Worm (Caenorhabditis elegans) whole organism, young adult: Measurements from ENCODE around the gene chil-8.

Experiments
- B0261.1 ChIP-seq: sonication (generic microtip); optimal IDR thresholded peaks from 2 replicates; lab custom pipeline; 2016; ENCODE audit warnings: mild to moderate bottlenecking, missing genetic modification characterization, moderate library complexity, missing compliant biosample characterization
- C06A6.2 ChIP-seq: fragments of 200-800 bp; sonication (Bioruptor generic); conservative IDR thresholded peaks from 2 replicates; pipeline ENCODE4 v1.3.6; 2022; ENCODE audit warnings: missing genetic modification characterization, missing compliant biosample characterization
- C17E4.6 ChIP-seq: fragments of 200-800 bp; sonication (Bioruptor generic); IDR thresholded peaks from 2 replicates; pipeline ENCODE4 v1.3.6; 2022; ENCODE audit warnings: missing genetic modification reagents, missing genetic modification characterization, missing compliant biosample characterization
- F22D6.2 ChIP-seq: sonication (generic microtip); optimal IDR thresholded peaks from 2 replicates; lab custom pipeline; 2016; ENCODE audit warnings: mild to moderate bottlenecking, missing genetic modification characterization, missing compliant biosample characterization
- F23B12.7 ChIP-seq: sonication (generic microtip); optimal IDR thresholded peaks from 2 replicates; lab custom pipeline; 2017; ENCODE audit warnings: missing genetic modification characterization, mild to moderate bottlenecking, missing compliant biosample characterization, antibody characterized with exemption, moderate library complexity; ENCODE audit not compliant: insufficient read depth
- F33H1.4 ChIP-seq: fragments of 200-800 bp; sonication (Bioruptor generic); IDR thresholded peaks from 2 replicates; pipeline ENCODE4 v1.3.6; 2022; ENCODE audit warnings: missing genetic modification reagents, missing genetic modification characterization, missing compliant biosample characterization
- F52B5.7 ChIP-seq: sonication (generic microtip); optimal IDR thresholded peaks from 2 replicates; lab custom pipeline; 2016; ENCODE audit warnings: mild to moderate bottlenecking, missing genetic modification characterization, missing compliant biosample characterization
- K12H6.12 ChIP-seq: fragments of 200-800 bp; sonication (Bioruptor generic); optimal IDR thresholded peaks from 2 replicates; lab custom pipeline; 2018; ENCODE audit warnings: mild to moderate bottlenecking, missing genetic modification characterization, missing compliant biosample characterization
- Y53F4B.3 ChIP-seq: fragments of 200-800 bp; sonication (Bioruptor generic); IDR thresholded peaks from 2 replicates; pipeline ENCODE4 v1.3.6; 2022; ENCODE audit warnings: missing genetic modification reagents, missing genetic modification characterization, missing compliant biosample characterization
- Y56A3A.18 ChIP-seq: fragments of 200-800 bp; sonication (Bioruptor generic); IDR thresholded peaks from 2 replicates; pipeline ENCODE4 v1.3.6; 2022; ENCODE audit warnings: missing genetic modification reagents, missing genetic modification characterization, missing compliant biosample characterization
- Y67H2A.10 ChIP-seq: fragments of 200-800 bp; sonication (Bioruptor generic); conservative IDR thresholded peaks from 2 replicates; pipeline ENCODE4 v1.3.6; 2022; ENCODE audit warnings: missing genetic modification reagents, missing genetic modification characterization, missing compliant biosample characterization
- Y79H2A.3 ChIP-seq: fragments of 200-800 bp; sonication (Bioruptor generic); conservative IDR thresholded peaks from 2 replicates; pipeline ENCODE4 v1.3.6; 2022; ENCODE audit warnings: missing genetic modification reagents, missing genetic modification characterization, missing compliant biosample characterization
- athp-1 ChIP-seq: sonication (generic microtip); optimal IDR thresholded peaks from 2 replicates; lab custom pipeline; 2017; ENCODE audit warnings: mild to moderate bottlenecking, missing genetic modification characterization, missing compliant biosample characterization
- attf-3 ChIP-seq: fragments of 200-800 bp; sonication (Bioruptor generic); conservative IDR thresholded peaks from 2 replicates; pipeline ENCODE4 v1.3.6; 2022; ENCODE audit warnings: missing genetic modification reagents, missing genetic modification characterization, missing compliant biosample characterization
- attf-5 ChIP-seq: fragments of 200-800 bp; sonication (Bioruptor generic); optimal IDR thresholded peaks from 2 replicates; lab custom pipeline; 2018; ENCODE audit warnings: mild to moderate bottlenecking, missing genetic modification characterization, missing compliant biosample characterization
- attf-6 ChIP-seq: fragments of 200-800 bp; sonication (Bioruptor generic); IDR thresholded peaks from 2 replicates; pipeline ENCODE4 v1.3.6; 2022; ENCODE audit warnings: missing genetic modification reagents, missing genetic modification characterization, missing compliant biosample characterization
- cebp-2 ChIP-seq: fragments of 200-800 bp; sonication (Bioruptor generic); IDR thresholded peaks from 2 replicates; pipeline ENCODE4 v1.3.6; 2022; ENCODE audit warnings: missing genetic modification characterization, missing compliant biosample characterization
- ceh-40 ChIP-seq: fragments of 200-800 bp; sonication (Bioruptor generic); IDR thresholded peaks from 2 replicates; pipeline ENCODE4 v1.3.6; 2022; ENCODE audit warnings: missing genetic modification characterization, missing compliant biosample characterization
- chd-7 ChIP-seq: sonication (generic microtip); optimal IDR thresholded peaks from 2 replicates; lab custom pipeline; 2016; ENCODE audit warnings: mild to moderate bottlenecking, missing genetic modification characterization, moderate library complexity, missing compliant biosample characterization
- egl-18 ChIP-seq: fragments of 200-800 bp; sonication (Bioruptor generic); IDR thresholded peaks from 2 replicates; pipeline ENCODE4 v1.3.6; 2022; ENCODE audit warnings: missing genetic modification reagents, missing genetic modification characterization, missing compliant biosample characterization
- him-1 ChIP-seq: sonication (generic microtip); optimal IDR thresholded peaks from 2 replicates; lab custom pipeline; 2016; ENCODE audit warnings: missing genotype, missing genetic modification reagents, missing genetic modification characterization, missing compliant biosample characterization
- hlh-26 ChIP-seq: fragments of 200-800 bp; sonication (Bioruptor generic); conservative IDR thresholded peaks from 2 replicates; pipeline ENCODE4 v1.3.6; 2022; ENCODE audit warnings: missing genetic modification reagents, missing genetic modification characterization, missing compliant biosample characterization
- hrde-1 ChIP-seq: sonication (generic microtip); optimal IDR thresholded peaks from 2 replicates; lab custom pipeline; 2016; ENCODE audit warnings: missing genetic modification characterization, mild to moderate bottlenecking, missing compliant biosample characterization, moderate library complexity, missing genotype, missing genetic modification reagents, borderline replicate concordance
- let-526 ChIP-seq: fragments of 200-800 bp; sonication (Bioruptor generic); IDR thresholded peaks from 2 replicates; pipeline ENCODE4 v1.3.6; 2022; ENCODE audit warnings: missing genetic modification reagents, missing genetic modification characterization, missing compliant biosample characterization
- let-607 ChIP-seq, 2 experiments: fragments of 200-800 bp in 1 of 2; sonication (Bioruptor generic) in 1 of 2; sonication (generic microtip) in 1 of 2; optimal IDR thresholded peaks; 2 replicates each; lab custom pipeline; 2016 to 2018; ENCODE audit warnings: mild to moderate bottlenecking in 2 of 2, missing compliant biosample characterization in 2 of 2, missing genetic modification characterization in 2 of 2, moderate library complexity in 2 of 2, missing genotype in 1 of 2
- lir-1 ChIP-seq: fragments of 200-800 bp; sonication (Bioruptor generic); conservative IDR thresholded peaks from 2 replicates; pipeline ENCODE4 v1.3.6; 2022; ENCODE audit warnings: missing genetic modification reagents, missing genetic modification characterization, missing compliant biosample characterization
- madf-6 ChIP-seq: fragments of 200-800 bp; sonication (Bioruptor generic); IDR thresholded peaks from 2 replicates; pipeline ENCODE4 v1.3.6; 2022; ENCODE audit warnings: missing genetic modification reagents, missing genetic modification characterization, missing compliant biosample characterization
- madf-8 ChIP-seq: fragments of 200-800 bp; sonication (Bioruptor generic); conservative IDR thresholded peaks from 2 replicates; pipeline ENCODE4 v1.3.6; 2022; ENCODE audit warnings: missing genetic modification reagents, missing genetic modification characterization, missing compliant biosample characterization
- mel-28 ChIP-seq: sonication (generic microtip); optimal IDR thresholded peaks from 2 replicates; lab custom pipeline; 2016; ENCODE audit warnings: borderline replicate concordance, mild to moderate bottlenecking, missing genetic modification characterization, missing compliant biosample characterization
- nfya-1 ChIP-seq: sonication (generic microtip); optimal IDR thresholded peaks from 2 replicates; lab custom pipeline; 2017; ENCODE audit warnings: antibody characterized with exemption, missing compliant biosample characterization, missing genetic modification characterization, borderline replicate concordance; ENCODE audit not compliant: insufficient read depth
- pbrm-1 ChIP-seq: fragments of 200-800 bp; sonication (Bioruptor generic); IDR thresholded peaks from 2 replicates; pipeline ENCODE4 v1.3.6; 2022; ENCODE audit warnings: missing genetic modification reagents, missing genetic modification characterization, missing compliant biosample characterization
- rcor-1 ChIP-seq: fragments of 200-800 bp; sonication (Bioruptor generic); IDR thresholded peaks from 2 replicates; pipeline ENCODE4 v1.3.6; 2022; ENCODE audit warnings: missing genetic modification reagents, missing genetic modification characterization, missing compliant biosample characterization
- sdz-38 ChIP-seq: sonication (generic microtip); optimal IDR thresholded peaks from 2 replicates; lab custom pipeline; 2016; ENCODE audit warnings: missing genotype, missing genetic modification characterization, missing compliant biosample characterization
- sea-2 ChIP-seq: fragments of 200-800 bp; sonication (Bioruptor generic); IDR thresholded peaks from 2 replicates; pipeline ENCODE4 v1.3.6; 2022; ENCODE audit warnings: missing genetic modification characterization, missing compliant biosample characterization
- snpc-1.1 ChIP-seq: sonication (generic microtip); optimal IDR thresholded peaks from 2 replicates; lab custom pipeline; 2017; ENCODE audit warnings: missing genetic modification characterization, mild to moderate bottlenecking, missing compliant biosample characterization, antibody characterized with exemption, moderate library complexity, missing genotype, missing genetic modification reagents; ENCODE audit not compliant: insufficient read depth
- snpc-3.4 ChIP-seq: sonication (generic microtip); optimal IDR thresholded peaks from 2 replicates; lab custom pipeline; 2017; ENCODE audit warnings: missing genetic modification characterization, mild to moderate bottlenecking, missing compliant biosample characterization, antibody characterized with exemption, moderate library complexity, missing genotype, missing genetic modification reagents
- somi-1 ChIP-seq: fragments of 200-800 bp; sonication (Bioruptor generic); optimal IDR thresholded peaks from 2 replicates; lab custom pipeline; 2018; ENCODE audit warnings: mild to moderate bottlenecking, missing genetic modification characterization, missing compliant biosample characterization
- sptf-2 ChIP-seq: fragments of 200-800 bp; sonication (Bioruptor generic); optimal IDR thresholded peaks from 2 replicates; lab custom pipeline; 2018; ENCODE audit warnings: mild to moderate bottlenecking, missing genetic modification characterization, missing compliant biosample characterization
- tlf-1 ChIP-seq: fragments of 200-800 bp; sonication (Bioruptor generic); optimal IDR thresholded peaks from 2 replicates; lab custom pipeline; 2018; ENCODE audit warnings: mild to moderate bottlenecking, missing genetic modification characterization, missing compliant biosample characterization
- unc-130 ChIP-seq: sonication (generic microtip); optimal IDR thresholded peaks from 2 replicates; lab custom pipeline; 2016; ENCODE audit warnings: missing genetic modification reagents, missing genetic modification characterization, missing compliant biosample characterization
- xnd-1 ChIP-seq: sonication (generic microtip); optimal IDR thresholded peaks from 2 replicates; lab custom pipeline; 2016; ENCODE audit warnings: missing genotype, missing genetic modification reagents, missing genetic modification characterization, missing compliant biosample characterization
- zim-3 ChIP-seq: sonication (generic microtip); optimal IDR thresholded peaks from 2 replicates; lab custom pipeline; 2017; ENCODE audit warnings: mild to moderate bottlenecking, missing genetic modification characterization, moderate library complexity, missing compliant biosample characterization
- ztf-18 ChIP-seq: sonication (generic microtip); optimal IDR thresholded peaks from 2 replicates; lab custom pipeline; 2016; ENCODE audit warnings: missing genotype, mild to moderate bottlenecking, missing genetic modification characterization, missing compliant biosample characterization
- ztf-26 ChIP-seq: sonication (generic microtip); optimal IDR thresholded peaks from 2 replicates; lab custom pipeline; 2017; ENCODE audit warnings: missing genetic modification characterization, missing compliant biosample characterization
- ztf-3 ChIP-seq: fragments of 200-800 bp; sonication (Bioruptor generic); optimal IDR thresholded peaks from 2 replicates; lab custom pipeline; 2018; ENCODE audit warnings: mild to moderate bottlenecking, missing genetic modification characterization, missing compliant biosample characterization

The chil-8 gene

DNA sequence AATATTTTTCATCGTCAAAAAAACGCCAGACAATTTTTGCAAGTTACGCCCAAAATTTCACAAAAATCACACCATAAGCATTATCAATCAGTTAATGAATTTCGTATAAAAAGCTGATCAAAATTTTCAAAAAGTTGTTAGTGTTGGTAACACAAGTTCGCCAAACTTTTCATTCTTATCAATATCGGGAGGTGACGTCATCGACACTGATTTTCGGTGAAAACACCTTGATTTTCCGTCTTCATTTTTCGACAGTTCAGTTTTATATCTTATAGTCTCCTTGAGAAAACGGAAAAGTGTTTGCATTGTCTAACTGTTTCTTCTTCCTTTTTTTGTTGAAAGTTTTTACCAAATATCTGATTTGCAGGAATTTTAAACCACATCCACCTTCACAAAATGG, 8.0 kb upstream of the chil-8 start, which contains the start of gene C08H9.15:
TSS of gene C08H9.15 (plus strand) at position 368 of the 400 bp plus-strand sequence.
- TF ChIP-seq snpc-1.1 (tag; lab: Kevin White, UChicago) (no peak), attf-3 (GFP tag; lab: Robert Waterston, UW) (no peak), K12H6.12 (tag; lab: Kevin White, UChicago) (no peak), xnd-1 (tag; lab: Kevin White, UChicago) (no peak), ceh-40 (GFP tag; lab: Robert Waterston, UW) (no peak), attf-6 (GFP tag; lab: Robert Waterston, UW) (no peak), Y56A3A.18 (GFP tag; lab: Robert Waterston, UW) (no peak), zim-3 (tag; lab: Kevin White, UChicago) (no peak), let-526 (GFP tag; lab: Robert Waterston, UW) (no peak), F52B5.7 (no peak), sptf-2 (GFP tag; lab: Kevin White, UChicago) (no peak), athp-1 (tag; lab: Kevin White, UChicago) (no peak), F33H1.4 (GFP tag; lab: Robert Waterston, UW) (no peak), chd-7 (tag; lab: Kevin White, UChicago) (no peak), Y53F4B.3 (GFP tag; lab: Robert Waterston, UW) (no peak), somi-1 (GFP tag; lab: Kevin White, UChicago) (no peak)

DNA sequence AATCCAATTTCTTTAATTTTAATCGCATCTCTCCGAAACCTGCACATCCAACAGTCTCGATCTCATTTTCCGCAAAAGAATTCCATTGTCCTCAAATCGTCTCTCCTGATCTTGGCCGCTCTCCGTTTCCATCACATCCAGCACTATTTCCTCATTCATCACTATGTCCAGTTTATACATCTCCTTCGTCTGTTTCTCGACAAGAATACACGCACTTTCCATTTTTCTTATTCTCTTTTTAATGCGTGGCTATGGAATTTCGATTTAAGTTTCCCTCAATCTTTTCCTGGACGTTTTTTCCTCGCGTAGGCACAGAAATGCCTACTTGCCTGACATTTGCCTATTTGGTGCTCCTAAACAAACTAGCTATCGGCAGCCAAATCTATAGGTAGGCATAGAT, 7.0 kb upstream of the chil-8 start:
- TF ChIP-seq F23B12.7 (tag; lab: Kevin White, UChicago) = no peak
- TF ChIP-seq madf-8 (GFP tag; lab: Robert Waterston, UW) = no peak
- no peak for TF ChIP-seq hrde-1 (tag; lab: Kevin White, UChicago)
- no peak for TF ChIP-seq Y67H2A.10 (GFP tag; lab: Robert Waterston, UW)
- no peak for TF ChIP-seq F22D6.2 (tag; lab: Kevin White, UChicago)
- no peak for TF ChIP-seq rcor-1 (GFP tag; lab: Robert Waterston, UW)
- no peak for TF ChIP-seq Y53F4B.3 (GFP tag; lab: Robert Waterston, UW)
- no peak for TF ChIP-seq lir-1
- TF ChIP-seq let-607 (tag; optimal IDR thresholded peaks at IDR 0.05; lab: Kevin White, UChicago) = no peak
- TF ChIP-seq snpc-3.4 = no peak
- TF ChIP-seq nfya-1 (tag; lab: Kevin White, UChicago) = no peak
- no peak for TF ChIP-seq sea-2 (GFP tag; lab: Robert Waterston, UW)
- TF ChIP-seq ztf-3 = no peak
- TF ChIP-seq tlf-1 = no peak
- TF ChIP-seq him-1 = no peak
- TF ChIP-seq sdz-38 = no peak
- no peak for TF ChIP-seq cebp-2 (GFP tag; lab: Robert Waterston, UW)
- TF ChIP-seq ztf-18 = no peak
- no peak for TF ChIP-seq attf-5 (GFP tag; lab: Kevin White, UChicago)
- no peak for TF ChIP-seq C17E4.6

DNA sequence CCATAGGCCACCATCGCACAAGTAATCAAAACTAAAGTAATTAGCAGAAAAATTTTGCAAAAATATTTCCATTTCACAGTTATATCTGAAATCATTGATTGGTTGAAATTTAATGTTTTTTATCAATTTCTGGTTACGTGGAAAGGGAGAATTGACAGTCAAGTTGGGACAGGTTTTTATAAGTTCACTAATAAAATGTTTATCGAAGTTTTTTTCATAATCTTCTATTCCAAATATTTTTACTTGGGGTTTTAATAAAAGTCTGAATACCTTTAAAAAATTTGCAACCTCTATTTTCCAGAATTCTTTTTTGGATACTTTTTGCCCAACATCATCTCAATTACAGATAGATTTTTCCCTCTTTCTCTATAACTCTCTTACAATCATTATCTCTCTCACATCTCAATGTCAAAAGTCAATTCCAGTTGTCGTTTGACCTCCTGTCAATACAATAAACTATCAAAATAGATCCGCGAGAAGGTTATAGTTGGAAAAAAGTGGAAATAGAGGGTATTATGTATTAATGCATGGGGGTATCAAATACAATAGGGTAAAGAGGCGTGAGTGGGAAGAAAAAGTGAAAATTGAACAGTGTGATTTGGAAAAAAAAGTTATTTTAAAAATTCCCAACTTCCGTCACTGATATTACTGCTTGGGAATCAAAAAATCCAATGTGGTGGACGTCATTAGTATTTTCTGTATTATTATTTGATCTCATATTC, 1.8 kb upstream of the chil-8 start, which contains the start of the genes chil-2 and ctsa-3.2:
TSS of gene chil-2 (minus strand) at position 101 of the 722 bp plus-strand sequence.
TSS of gene ctsa-3.2 (plus strand) at position 672 of the 722 bp plus-strand sequence.
- TF ChIP-seq hlh-26 = no peak
- TF ChIP-seq mel-28 (tag; lab: Kevin White, UChicago) = no peak
- no peak for TF ChIP-seq pbrm-1
- no peak for TF ChIP-seq egl-18 (GFP tag; lab: Robert Waterston, UW)
- no peak for TF ChIP-seq hrde-1 (tag; lab: Kevin White, UChicago)
- no peak for TF ChIP-seq sdz-38
- no peak for TF ChIP-seq C06A6.2 (GFP tag; lab: Robert Waterston, UW)
- no peak for TF ChIP-seq F33H1.4 (GFP tag; lab: Robert Waterston, UW)
- no peak for TF ChIP-seq B0261.1 (tag; lab: Kevin White, UChicago)
- TF ChIP-seq unc-130 (GFP tag; lab: Kevin White, UChicago) = no peak
- no peak for TF ChIP-seq madf-6 (GFP tag; lab: Robert Waterston, UW)
- no peak for TF ChIP-seq lir-1
- TF ChIP-seq ztf-26 (tag; lab: Kevin White, UChicago) = no peak
- TF ChIP-seq Y79H2A.3 = no peak
